Worm (Caenorhabditis elegans): ENCODE results near the gene ttx-3.
A peak's percentile ranks its signal among the peaks of the same experiment; 100 is the strongest.

The ttx-3 gene

DNA sequence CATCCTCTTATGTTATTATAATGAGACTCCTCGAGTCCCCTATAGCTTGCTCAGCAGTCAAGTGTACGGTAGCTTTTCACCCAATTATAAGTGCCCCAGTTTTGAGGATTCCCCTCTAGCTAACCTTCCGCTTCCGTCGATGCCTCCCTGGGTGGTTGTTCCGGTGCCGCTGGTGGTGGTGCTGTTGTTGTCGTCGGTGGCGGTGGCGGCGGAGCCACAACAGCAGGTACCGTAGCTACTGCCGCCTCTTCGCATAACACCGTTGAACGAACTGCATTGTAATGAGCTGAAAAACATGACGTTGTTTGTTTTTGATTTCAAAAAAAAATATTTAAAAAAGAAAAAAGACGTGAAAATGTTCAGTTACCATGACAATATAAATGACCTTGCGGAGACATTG is 2.7 kb downstream of the ttx-3 start:
- no peak for TF ChIP-seq pax-3 (tag; optimal IDR thresholded peaks at IDR 0.05)
- TF ChIP-seq fkh-10 (GFP tag; optimal IDR thresholded peaks at IDR 0.05) = no peak
- no peak for TF ChIP-seq nhr-12 (tag; optimal IDR thresholded peaks at IDR 0.05)
- TF ChIP-seq mef-2 (tag; optimal IDR thresholded peaks at IDR 0.05) = no peak
- TF ChIP-seq xbp-1 (tag; optimal IDR thresholded peaks at IDR 0.05) = no peak
- TF ChIP-seq zip-4 (GFP tag; optimal IDR thresholded peaks at IDR 0.05) = no peak
- no peak for TF ChIP-seq vab-15 (tag; optimal IDR thresholded peaks at IDR 0.05)
- no peak for TF ChIP-seq nhr-11 (tag; optimal IDR thresholded peaks at IDR 0.05)
- TF ChIP-seq Y116A8C.19 (tag; optimal IDR thresholded peaks at IDR 0.05; ENCODE audit: borderline replicate concordance) = no peak
- no peak for TF ChIP-seq ztf-4 (tag; optimal IDR thresholded peaks at IDR 0.05)
- TF ChIP-seq lin-13 (GFP tag; optimal IDR thresholded peaks at IDR 0.05) = no peak
- TF ChIP-seq lsy-2 (tag; optimal IDR thresholded peaks at IDR 0.05) = no peak
- TF ChIP-seq dpl-1 (GFP tag; optimal IDR thresholded peaks at IDR 0.05) = no peak

ce11 chrX:11765860-11766259 is 3.3 kb downstream of the ttx-3 start:
- TF ChIP-seq nhr-84 (tag; optimal IDR thresholded peaks at IDR 0.05) (no peak), tlp-1 (tag; optimal IDR thresholded peaks at IDR 0.05) (no peak), lir-3 (tag; optimal IDR thresholded peaks at IDR 0.05; ENCODE audit: poor library complexity) (no peak), hpl-2 (GFP tag; optimal IDR thresholded peaks at IDR 0.05) (no peak), fkh-10 (GFP tag; optimal IDR thresholded peaks at IDR 0.05) (no peak), dsc-1 (tag; optimal IDR thresholded peaks at IDR 0.05) (no peak), efl-1 (optimal IDR thresholded peaks at IDR 0.05) (no peak), efl-1 (GFP tag; optimal IDR thresholded peaks at IDR 0.05 in 1 of 2) (peak in 1 of 2 experiments; percentile 59)

DNA sequence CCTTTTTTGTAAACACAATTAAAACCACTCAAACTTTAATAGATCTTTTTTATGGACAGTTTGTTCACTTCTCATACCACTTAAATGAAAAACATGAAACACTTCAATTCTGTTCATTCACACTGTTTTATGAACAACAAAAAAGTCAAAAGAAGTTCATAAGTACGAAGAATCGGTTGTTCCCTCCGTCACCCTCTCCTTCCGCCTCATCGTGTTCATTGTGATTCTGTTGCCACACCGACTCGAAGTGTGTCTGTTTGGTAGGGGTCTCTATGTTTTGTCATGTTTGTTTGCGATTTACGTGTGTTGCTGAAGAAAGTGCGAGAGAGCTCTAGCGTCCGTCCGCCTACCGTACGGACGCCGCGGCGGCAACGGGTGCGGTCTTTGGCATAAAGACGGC is 10.4 kb downstream of the ttx-3 start, which contains the start of gene lact-7:
lact-7 (plus strand) TSS at position 301 of the 400 bp plus-strand sequence.
- TF ChIP-seq Y116A8C.19 (tag; optimal IDR thresholded peaks at IDR 0.05; ENCODE audit: borderline replicate concordance) (no peak), C04F5.9 (tag; optimal IDR thresholded peaks at IDR 0.05) (no peak), alr-1 (tag; optimal IDR thresholded peaks at IDR 0.05; ENCODE audit: borderline replicate concordance) (no peak)

ce11 chrX:11757666-11758065 is 11.5 kb downstream of the ttx-3 start:
- TF ChIP-seq nhr-84 (tag; optimal IDR thresholded peaks at IDR 0.05) (no peak), nhr-71 (tag; optimal IDR thresholded peaks at IDR 0.05) (peak; percentile 77), mab-9 (GFP tag; IDR thresholded peaks at IDR 0.05) (no peak), fkh-10 (GFP tag; optimal IDR thresholded peaks at IDR 0.05) (peak; percentile 14), aha-1 (tag; optimal IDR thresholded peaks at IDR 0.05) (no peak), pqm-1 (tag; optimal IDR thresholded peaks at IDR 0.05) (no peak), skn-1 (tag; optimal IDR thresholded peaks at IDR 0.05) (peak; percentile 46), ces-1 (GFP tag; optimal IDR thresholded peaks at IDR 0.05) (no peak), lin-35 (GFP tag; optimal IDR thresholded peaks at IDR 0.05) (peak in 1 of 2 experiments; percentile 27), alr-1 (tag; optimal IDR thresholded peaks at IDR 0.05; ENCODE audit: borderline replicate concordance) (no peak), tlp-1 (tag; optimal IDR thresholded peaks at IDR 0.05) (no peak), fkh-8 (tag; optimal IDR thresholded peaks at IDR 0.05) (peak; percentile 68), hlh-17 (GFP tag; optimal IDR thresholded peaks at IDR 0.05; ENCODE audit: borderline replicate concordance) (no peak), aly-2 (tag; optimal IDR thresholded peaks at IDR 0.05) (no peak), isw-1 (GFP tag; IDR thresholded peaks at IDR 0.05) (peak; percentile 28; the same call in 1 of the 2 replicates), vab-15 (tag; optimal IDR thresholded peaks at IDR 0.05) (no peak), pag-3 (tag; optimal IDR thresholded peaks at IDR 0.05; ENCODE audit: borderline replicate concordance, insufficient read depth) (no peak), zip-4 (GFP tag; optimal IDR thresholded peaks at IDR 0.05) (no peak), egl-13 (tag; optimal IDR thresholded peaks at IDR 0.05) (peak; percentile 63), sox-4 (tag; optimal IDR thresholded peaks at IDR 0.05) (peak; percentile 11), nhr-19 (GFP tag; conservative IDR thresholded peaks at IDR 0.05) (peak; percentile 60), dpl-1 (GFP tag; optimal IDR thresholded peaks at IDR 0.05) (peak in 1 of 3 experiments; percentile 11), nhr-90 (tag; optimal IDR thresholded peaks at IDR 0.05; ENCODE audit: poor library complexity) (peak; percentile 69), jun-1 (tag; optimal IDR thresholded peaks at IDR 0.05) (peak; percentile 65), lir-3 (tag; optimal IDR thresholded peaks at IDR 0.05; ENCODE audit: poor library complexity) (peak; percentile 46), nhr-237 (tag; optimal IDR thresholded peaks at IDR 0.05) (no peak), ets-5 (GFP tag; IDR thresholded peaks at IDR 0.05) (no peak), hpl-2 (GFP tag; optimal IDR thresholded peaks at IDR 0.05) (no peak), irx-1 (tag; optimal IDR thresholded peaks at IDR 0.05) (peak; percentile 7), snu-23 (GFP tag; optimal IDR thresholded peaks at IDR 0.05) (peak; percentile 83), mep-1 (tag; optimal IDR thresholded peaks at IDR 0.05) (peak; percentile 57), efl-3 (GFP tag; optimal IDR thresholded peaks at IDR 0.05) (no peak), ceh-63 (GFP tag; optimal IDR thresholded peaks at IDR 0.05) (no peak)

Measured in whole organism, L1 larva.